Fruit fly (Drosophila melanogaster) whole organism, embryonic: Measurements from ENCODE around the gene Snx27.

Source experiments
- Aef1 ChIP-seq: fragments of 200-800 bp; sonication (Bioruptor generic); IDR thresholded peaks from 3 replicates; pipeline ENCODE4 v1.3.6; 2022; ENCODE audit warnings: missing biosample characterization, missing genetic modification characterization
- CG10147 ChIP-seq: fragments of 200-800 bp; sonication (Bioruptor generic); optimal IDR thresholded peaks from 2 replicates; lab custom pipeline; 2019; ENCODE audit warnings: missing biosample characterization, mild to moderate bottlenecking, missing genetic modification characterization, moderate library complexity
- CG12236 ChIP-seq: fragments of 200-800 bp; sonication (Bioruptor generic); optimal IDR thresholded peaks from 2 replicates; lab custom pipeline; 2016; ENCODE audit warnings: missing biosample characterization, missing genetic modification characterization
- CG12299 ChIP-seq: fragments of 200-800 bp; sonication (Bioruptor generic); optimal IDR thresholded peaks from 2 replicates; lab custom pipeline; 2018; ENCODE audit warnings: missing biosample characterization, mild to moderate bottlenecking, missing genetic modification characterization
- CG14710 ChIP-seq: fragments of 200-800 bp; sonication (Bioruptor generic); optimal IDR thresholded peaks from 3 replicates; lab custom pipeline; 2019; ENCODE audit warnings: missing biosample characterization, mild to moderate bottlenecking, missing genetic modification characterization, moderate library complexity
- CG14965 ChIP-seq: fragments of 200-800 bp; sonication (Bioruptor generic); optimal IDR thresholded peaks from 2 replicates; lab custom pipeline; 2016; ENCODE audit warnings: missing biosample characterization, missing genetic modification characterization, borderline replicate concordance
- CG16815 ChIP-seq: fragments of 200-800 bp; sonication (Bioruptor generic); optimal IDR thresholded peaks from 3 replicates; lab custom pipeline; 2017; ENCODE audit warnings: missing biosample characterization, mild to moderate bottlenecking, missing genetic modification characterization
- CG17361 ChIP-seq: fragments of 200-800 bp; sonication (Bioruptor generic); IDR thresholded peaks from 3 replicates; pipeline ENCODE4 v1.3.6; 2022; ENCODE audit warnings: missing biosample characterization, missing genetic modification characterization
- CG17829 ChIP-seq: fragments of 200-800 bp; optimal IDR thresholded peaks from 2 replicates; lab custom pipeline; 2019; ENCODE audit warnings: missing biosample characterization, mild to moderate bottlenecking, missing genetic modification characterization, moderate library complexity
- CG18011 ChIP-seq: fragments of 200-800 bp; sonication (Bioruptor generic); optimal IDR thresholded peaks from 2 replicates; lab custom pipeline; 2017; ENCODE audit warnings: missing biosample characterization, missing genetic modification characterization, mild to moderate bottlenecking, moderate library complexity, missing genotype
- CG18619 ChIP-seq: fragments of 200-800 bp; sonication (Bioruptor generic); optimal IDR thresholded peaks from 3 replicates; lab custom pipeline; 2017; ENCODE audit warnings: missing biosample characterization, mild to moderate bottlenecking, missing genetic modification characterization
- CG2875 ChIP-seq: fragments of 200-800 bp; sonication (Bioruptor generic); optimal IDR thresholded peaks from 2 replicates; lab custom pipeline; 2017; ENCODE audit warnings: missing biosample characterization, mild to moderate bottlenecking, missing genetic modification characterization, missing genetic modification reagents
- CG32767 ChIP-seq: fragments of 200-800 bp; sonication (Bioruptor generic); IDR thresholded peaks from 2 replicates; pipeline ENCODE4 v1.3.6; 2022; ENCODE audit warnings: missing biosample characterization, missing genetic modification characterization
- CG32772 ChIP-seq: fragments of 200-800 bp; sonication (Bioruptor generic); IDR thresholded peaks from 2 replicates; pipeline ENCODE4 v1.3.6; 2022; ENCODE audit warnings: missing biosample characterization, missing genetic modification characterization
- CG3281 ChIP-seq: fragments of 200-800 bp; sonication (Bioruptor generic); optimal IDR thresholded peaks from 3 replicates; lab custom pipeline; 2017; ENCODE audit warnings: missing biosample characterization, mild to moderate bottlenecking, missing genetic modification characterization
- CG7271 ChIP-seq: fragments of 200-800 bp; sonication (Bioruptor generic); optimal IDR thresholded peaks from 2 replicates; lab custom pipeline; 2018; ENCODE audit warnings: missing biosample characterization, mild to moderate bottlenecking, missing genetic modification characterization, moderate library complexity
- CG7372 ChIP-seq: fragments of 200-800 bp; sonication (Bioruptor generic); IDR thresholded peaks from 2 replicates; pipeline ENCODE4 v1.3.6; 2022; ENCODE audit warnings: missing biosample characterization, missing genetic modification characterization
- CG8290 ChIP-seq, 3 experiments: fragments of 200-800 bp; sonication (Bioruptor generic); optimal IDR thresholded peaks; 2 replicates each; lab custom pipeline; 2016 to 2019; ENCODE audit warnings: missing biosample characterization in 3 of 3, missing genetic modification characterization in 3 of 3, mild to moderate bottlenecking in 2 of 3, moderate library complexity in 1 of 3
- CG9609 ChIP-seq: fragments of 200-800 bp; sonication (Bioruptor generic); optimal IDR thresholded peaks from 3 replicates; lab custom pipeline; 2016; ENCODE audit warnings: missing biosample characterization, missing genetic modification characterization
- CkIIα-i1 ChIP-seq: fragments of 200-800 bp; sonication (Bioruptor generic); IDR thresholded peaks from 2 replicates; pipeline ENCODE4 v1.3.6; 2022; ENCODE audit warnings: missing biosample characterization, missing genetic modification characterization
- D19B ChIP-seq: fragments of 200-800 bp; sonication (Bioruptor generic); optimal IDR thresholded peaks from 2 replicates; lab custom pipeline; 2017; ENCODE audit warnings: missing biosample characterization, mild to moderate bottlenecking, missing genetic modification characterization
- Deaf1 ChIP-seq: fragments of 200-800 bp; optimal IDR thresholded peaks from 3 replicates; lab custom pipeline; 2019; ENCODE audit warnings: missing biosample characterization, mild to moderate bottlenecking, missing genetic modification characterization, moderate library complexity
- Ets97D ChIP-seq: fragments of 200-800 bp; sonication (Bioruptor generic); optimal IDR thresholded peaks from 3 replicates; lab custom pipeline; 2016; ENCODE audit warnings: missing biosample characterization, missing genetic modification characterization
- Fer1 ChIP-seq: fragments of 200-800 bp; sonication (Bioruptor generic); optimal IDR thresholded peaks from 2 replicates; lab custom pipeline; 2017; ENCODE audit warnings: missing biosample characterization, mild to moderate bottlenecking, missing genetic modification characterization
- H15 ChIP-seq: fragments of 200-800 bp; sonication (Bioruptor generic); IDR thresholded peaks from 3 replicates; pipeline ENCODE4 v1.3.6; 2022; ENCODE audit warnings: missing biosample characterization, missing genetic modification characterization
- Mes4 ChIP-seq: fragments of 200-800 bp; sonication (Bioruptor generic); optimal IDR thresholded peaks from 2 replicates; lab custom pipeline; 2016; ENCODE audit warnings: missing biosample characterization, missing genetic modification characterization
- Nf-YC ChIP-seq: fragments of 200-800 bp; optimal IDR thresholded peaks from 3 replicates; lab custom pipeline; 2019; ENCODE audit warnings: missing biosample characterization, mild to moderate bottlenecking, missing genetic modification characterization, moderate library complexity
- PHDP ChIP-seq: fragments of 200-800 bp; sonication (Bioruptor generic); optimal IDR thresholded peaks from 3 replicates; lab custom pipeline; 2018; ENCODE audit warnings: missing biosample characterization, mild to moderate bottlenecking, missing genetic modification characterization, moderate library complexity
- Pdp1 ChIP-seq, 2 experiments: fragments of 200-800 bp; sonication (Bioruptor generic); optimal IDR thresholded peaks; 3 replicates each; lab custom pipeline; 2016; ENCODE audit warnings: missing biosample characterization in 2 of 2, missing genetic modification characterization in 2 of 2, mild to moderate bottlenecking in 1 of 2, moderate library complexity in 1 of 2
- ara ChIP-seq: fragments of 200-800 bp; sonication (Bioruptor generic); IDR thresholded peaks from 2 replicates; pipeline ENCODE4 v1.3.6; 2022; ENCODE audit warnings: missing biosample characterization, missing genetic modification characterization
- crc ChIP-seq: fragments of 200-800 bp; sonication (Bioruptor generic); optimal IDR thresholded peaks from 2 replicates; lab custom pipeline; 2016; ENCODE audit warnings: missing biosample characterization, missing genetic modification characterization
- cwo ChIP-seq: fragments of 200-800 bp; sonication (Bioruptor generic); optimal IDR thresholded peaks from 3 replicates; lab custom pipeline; 2017; ENCODE audit warnings: missing biosample characterization, missing genetic modification characterization, mild to moderate bottlenecking, moderate library complexity, missing genetic modification reagents
- eyg ChIP-seq: fragments of 200-800 bp; sonication (Bioruptor generic); optimal IDR thresholded peaks from 3 replicates; lab custom pipeline; 2016; ENCODE audit warnings: missing biosample characterization, missing genetic modification characterization
- gsb ChIP-seq: fragments of 200-800 bp; sonication (Bioruptor generic); IDR thresholded peaks from 2 replicates; pipeline ENCODE4 v1.3.6; 2022; ENCODE audit warnings: missing biosample characterization, missing genetic modification characterization
- ham ChIP-seq: fragments of 200-800 bp; sonication (Bioruptor generic); IDR thresholded peaks from 2 replicates; pipeline ENCODE4 v1.3.6; 2022; ENCODE audit warnings: missing biosample characterization, missing genetic modification characterization
- ken ChIP-seq: fragments of 200-800 bp; sonication (Bioruptor generic); IDR thresholded peaks from 3 replicates; pipeline ENCODE4 v1.3.6; 2022; ENCODE audit warnings: missing biosample characterization, missing genetic modification characterization
- p53 ChIP-seq: fragments of 200-800 bp; sonication (Bioruptor generic); optimal IDR thresholded peaks from 2 replicates; lab custom pipeline; 2016; ENCODE audit warnings: missing biosample characterization, missing genetic modification characterization
- pfk ChIP-seq: fragments of 200-800 bp; sonication (Bioruptor generic); optimal IDR thresholded peaks from 2 replicates; lab custom pipeline; 2018; ENCODE audit warnings: missing biosample characterization, mild to moderate bottlenecking, missing genetic modification characterization, moderate library complexity
- psq ChIP-seq: fragments of 200-800 bp; sonication (Bioruptor generic); optimal IDR thresholded peaks from 2 replicates; lab custom pipeline; 2017; ENCODE audit warnings: missing biosample characterization, missing genetic modification characterization
- ro ChIP-seq: fragments of 200-800 bp; sonication (Bioruptor generic); IDR thresholded peaks from 2 replicates; pipeline ENCODE4 v1.3.6; 2022; ENCODE audit warnings: missing biosample characterization, missing genetic modification characterization
- shn ChIP-seq: fragments of 200-800 bp; sonication (Bioruptor generic); optimal IDR thresholded peaks from 3 replicates; lab custom pipeline; 2016; ENCODE audit warnings: missing biosample characterization, missing genetic modification characterization
- sim ChIP-seq: fragments of 200-800 bp; sonication (Bioruptor generic); IDR thresholded peaks from 2 replicates; pipeline ENCODE4 v1.3.6; 2022; ENCODE audit warnings: missing biosample characterization, missing genetic modification characterization
- stwl ChIP-seq: fragments of 200-800 bp; sonication (Bioruptor generic); optimal IDR thresholded peaks from 3 replicates; lab custom pipeline; 2018; ENCODE audit warnings: missing biosample characterization, mild to moderate bottlenecking, missing genetic modification characterization, moderate library complexity
- tap ChIP-seq: fragments of 200-800 bp; optimal IDR thresholded peaks from 3 replicates; lab custom pipeline; 2019; ENCODE audit warnings: missing biosample characterization, mild to moderate bottlenecking, missing genetic modification characterization, moderate library complexity
- tin ChIP-seq: fragments of 200-800 bp; sonication (Bioruptor generic); optimal IDR thresholded peaks from 3 replicates; lab custom pipeline; 2016; ENCODE audit warnings: missing biosample characterization, missing genetic modification characterization
- ttk ChIP-seq: fragments of 200-800 bp; sonication (Bioruptor generic); IDR thresholded peaks from 2 replicates; pipeline ENCODE4 v2.1.2; 2022; ENCODE audit warnings: missing biosample characterization, missing genetic modification characterization
- unc-4 ChIP-seq: fragments of 200-800 bp; sonication (Bioruptor generic); IDR thresholded peaks from 2 replicates; pipeline ENCODE4 v1.3.6; 2022; ENCODE audit warnings: missing biosample characterization, missing genetic modification characterization; ENCODE audit not compliant: partially characterized antibody
- wor ChIP-seq: fragments of 200-800 bp; sonication (Bioruptor generic); IDR thresholded peaks from 2 replicates; pipeline ENCODE4 v1.3.6; 2022; ENCODE audit warnings: missing biosample characterization, missing genetic modification characterization
- zf30C ChIP-seq: fragments of 200-800 bp; sonication (Bioruptor generic); optimal IDR thresholded peaks from 3 replicates; lab custom pipeline; 2018; ENCODE audit warnings: missing biosample characterization, mild to moderate bottlenecking, missing genetic modification characterization

The Snx27 gene

DNA sequence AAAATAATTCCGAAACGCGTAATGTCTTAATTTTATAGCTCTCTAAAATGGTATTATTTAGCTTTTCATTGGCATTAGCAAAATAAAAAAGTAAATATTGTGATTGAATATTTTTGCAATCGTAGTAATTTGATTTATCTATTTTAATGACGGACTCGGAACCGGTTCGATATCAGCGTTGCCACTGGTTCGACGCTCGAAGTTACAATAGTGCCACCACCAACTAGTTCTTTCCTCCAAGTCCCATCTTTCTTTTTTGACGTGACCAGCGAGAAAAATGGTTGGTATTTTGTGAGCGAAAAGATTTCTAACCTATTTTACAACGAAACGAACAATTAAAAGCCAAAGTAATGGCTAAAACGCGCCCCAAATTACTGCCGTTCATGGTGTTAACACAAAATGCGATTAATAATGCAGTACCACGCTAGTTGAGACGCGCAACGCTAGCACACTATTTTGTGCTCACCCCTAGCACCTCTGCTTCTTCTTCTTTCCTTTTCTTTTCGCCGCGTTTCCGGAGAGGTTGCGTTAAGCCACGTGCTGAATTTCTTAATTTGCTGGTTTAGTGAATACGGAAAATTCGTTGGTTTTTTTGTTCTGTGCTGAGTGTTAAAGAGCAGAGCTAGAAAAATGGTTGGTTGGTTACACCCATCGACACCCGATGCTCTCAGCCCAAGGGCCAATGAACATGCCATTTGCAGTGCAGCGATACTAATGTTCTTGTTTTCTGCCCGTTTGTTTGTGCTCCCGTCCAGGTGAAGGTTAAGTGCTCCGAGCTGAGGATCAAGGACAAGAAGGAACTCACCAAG, 65.4 kb downstream of the Snx27 start, which contains the start of gene RpL35 (continued):
- TF ChIP-seq PHDP (tag; lab: Kevin White, UChicago), result peak; percentile 49
- no peak for TF ChIP-seq shn (GFP tag; lab: Kevin White, UChicago)
- TF ChIP-seq Mes4 (GFP tag; lab: Kevin White, UChicago), result peak; percentile 37
- TF ChIP-seq Fer1 (GFP tag; lab: Kevin White, UChicago), result peak; percentile 65
- TF ChIP-seq ham (GFP tag; lab: Robert Waterston, UW), result no peak
- peak; percentile 33 for TF ChIP-seq CG18619
- peak; percentile 24 to 36 for TF ChIP-seq Pdp1 (GFP tag; optimal IDR thresholded peaks at IDR 0.05; lab: Kevin White, UChicago)
- TF ChIP-seq CG17361 (GFP tag; lab: Robert Waterston, UW), result no peak
- peak; percentile 1 for TF ChIP-seq Deaf1 (tag; lab: Kevin White, UChicago)
- TF ChIP-seq ara (GFP tag; lab: Robert Waterston, UW), result no peak
- no peak for TF ChIP-seq CG16815 (GFP tag; lab: Kevin White, UChicago)
- peak; percentile 25 for TF ChIP-seq D19B (GFP tag; lab: Kevin White, UChicago)
- no peak for TF ChIP-seq psq (GFP tag; lab: Kevin White, UChicago)
- peak; percentile 95 for TF ChIP-seq Ets97D (GFP tag; lab: Kevin White, UChicago)
- TF ChIP-seq CG10147, result peak; percentile 14
- peak; percentile 30 for TF ChIP-seq eyg
- 0 out of 2 replicates have a peak, but pooled peaks have one; percentile 17 for TF ChIP-seq sim (GFP tag; lab: Robert Waterston, UW)
- TF ChIP-seq CG14965, result no peak
- no peak for TF ChIP-seq CG8290 (GFP tag; optimal IDR thresholded peaks at IDR 0.05; lab: Kevin White, UChicago)
- peak in 1 of 2 experiments; percentile 41 for TF ChIP-seq CG8290 (tag; optimal IDR thresholded peaks at IDR 0.05; lab: Kevin White, UChicago)
- TF ChIP-seq ken (GFP tag; lab: Robert Waterston, UW), result no peak; the same call in 2 of the 3 replicates
- 0 out of 2 replicates have a peak, but pooled peaks have one; percentile 35 for TF ChIP-seq ttk (GFP tag; lab: Robert Waterston, UW)
- no peak for TF ChIP-seq zf30C (GFP tag; lab: Kevin White, UChicago)
- TF ChIP-seq CG14710 (tag; lab: Kevin White, UChicago), result peak; percentile 37
- TF ChIP-seq cwo (GFP tag; lab: Kevin White, UChicago), result no peak
- TF ChIP-seq stwl (tag; lab: Kevin White, UChicago), result no peak
- no peak for TF ChIP-seq CG7372
- TF ChIP-seq CG18011 (GFP tag; lab: Kevin White, UChicago), result peak; percentile 21
- TF ChIP-seq crc (GFP tag; lab: Kevin White, UChicago), result no peak
- TF ChIP-seq CG7271 (tag; lab: Kevin White, UChicago), result peak; percentile 16
- TF ChIP-seq pfk (GFP tag; lab: Kevin White, UChicago), result peak; percentile 51
- peak; percentile 17 for TF ChIP-seq CG12236 (GFP tag; lab: Kevin White, UChicago)
- no peak for TF ChIP-seq CG12299 (tag; lab: Kevin White, UChicago)
- no peak for TF ChIP-seq H15 (GFP tag; lab: Robert Waterston, UW)
- TF ChIP-seq CG9609, result peak; percentile 45
- no peak for TF ChIP-seq tin (GFP tag; lab: Kevin White, UChicago)
- TF ChIP-seq gsb (GFP tag; lab: Robert Waterston, UW), result no peak
- TF ChIP-seq CG2875 (GFP tag; lab: Kevin White, UChicago), result peak; percentile 26
- no peak for TF ChIP-seq ro (GFP tag; lab: Robert Waterston, UW)
- peak; percentile 77 for TF ChIP-seq CG3281 (GFP tag; lab: Kevin White, UChicago)
- no peak for TF ChIP-seq Aef1 (GFP tag; lab: Robert Waterston, UW)
- no peak for TF ChIP-seq p53 (GFP tag; lab: Kevin White, UChicago)
- no peak for TF ChIP-seq CG32772 (GFP tag; lab: Robert Waterston, UW)
- peak; percentile 30 for TF ChIP-seq Nf-YC (tag; lab: Kevin White, UChicago)
- no peak for TF ChIP-seq CG32767 (GFP tag; lab: Robert Waterston, UW)
- 0 out of 2 replicates have a peak, but pooled peaks have one; percentile 47 for TF ChIP-seq unc-4 (GFP tag; lab: Robert Waterston, UW)
- TF ChIP-seq tap (tag; lab: Kevin White, UChicago), result no peak
- TF ChIP-seq CG17829, result peak; percentile 17
- TF ChIP-seq CkIIα-i1, result no peak
- TF ChIP-seq wor (GFP tag; lab: Robert Waterston, UW), result no peak
